Worm (Caenorhabditis elegans) whole organism, L3 larva: ENCODE measurements around the gene sru-19.
A peak's percentile ranks its signal among the peaks of the same experiment; 100 is the strongest.

ENCODE experiments used
- R02D3.7 ChIP-seq: fragments of 150-350 bp; optimal IDR thresholded peaks from 2 replicates; lab custom pipeline; 2014; ENCODE audit warnings: missing biosample characterization, missing genetic modification characterization
- ZK546.5 ChIP-seq: sonication (generic microtip); optimal IDR thresholded peaks from 2 replicates; lab custom pipeline; 2017; ENCODE audit warnings: missing biosample characterization, missing genetic modification characterization
- aly-2 ChIP-seq: fragments of 150-350 bp; optimal IDR thresholded peaks from 2 replicates; lab custom pipeline; 2014; ENCODE audit warnings: missing biosample characterization, missing genetic modification characterization
- daf-12 ChIP-seq: fragments of 150-350 bp; optimal IDR thresholded peaks from 2 replicates; lab custom pipeline; 2014; ENCODE audit warnings: missing biosample characterization, missing genetic modification reagents, missing genetic modification characterization
- egl-5 ChIP-seq: fragments of 150-350 bp; optimal IDR thresholded peaks from 2 replicates; lab custom pipeline; 2017; ENCODE audit warnings: missing biosample characterization, missing genetic modification reagents, missing genetic modification characterization, inconsistent platforms
- eor-1 ChIP-seq, 2 experiments: fragments of 150-350 bp; optimal IDR thresholded peaks; 2 replicates each; lab custom pipeline; 2014 to 2018; ENCODE audit warnings: missing biosample characterization in 2 of 2, missing genetic modification characterization in 2 of 2
- fkh-10 ChIP-seq: sonication (generic microtip); optimal IDR thresholded peaks from 2 replicates; lab custom pipeline; 2017; ENCODE audit warnings: missing biosample characterization, missing genetic modification reagents, missing genetic modification characterization
- fos-1 ChIP-seq: fragments of 150-350 bp; optimal IDR thresholded peaks from 2 replicates; lab custom pipeline; 2014; ENCODE audit warnings: missing biosample characterization, missing genetic modification characterization
- lin-15B ChIP-seq: fragments of 150-350 bp; optimal IDR thresholded peaks from 2 replicates; lab custom pipeline; 2014; ENCODE audit warnings: missing biosample characterization, missing genetic modification characterization
- mdl-1 ChIP-seq: fragments of 150-350 bp; optimal IDR thresholded peaks from 2 replicates; lab custom pipeline; 2014; ENCODE audit warnings: missing biosample characterization, missing genetic modification characterization
- mml-1 ChIP-seq: fragments of 150-350 bp; sonication (generic microtip); optimal IDR thresholded peaks from 3 replicates; lab custom pipeline; 2014; ENCODE audit warnings: missing biosample characterization, missing genetic modification characterization
- nhr-12 ChIP-seq: fragments of 150-350 bp; optimal IDR thresholded peaks from 2 replicates; lab custom pipeline; 2014; ENCODE audit warnings: missing biosample characterization, missing genetic modification characterization
- nhr-237 ChIP-seq: fragments of 150-350 bp; optimal IDR thresholded peaks from 2 replicates; lab custom pipeline; 2014; ENCODE audit warnings: missing biosample characterization, missing genetic modification characterization
- nhr-28 ChIP-seq: fragments of 150-350 bp; optimal IDR thresholded peaks from 2 replicates; lab custom pipeline; 2014; ENCODE audit warnings: missing biosample characterization, missing genetic modification characterization
- nhr-43 ChIP-seq: sonication (generic microtip); optimal IDR thresholded peaks from 2 replicates; lab custom pipeline; 2016; ENCODE audit warnings: mild to moderate bottlenecking, missing genetic modification characterization, missing compliant biosample characterization; ENCODE audit not compliant: poor library complexity, severe bottlenecking
- nhr-67 ChIP-seq: fragments of 150-350 bp; optimal IDR thresholded peaks from 2 replicates; lab custom pipeline; 2014; ENCODE audit warnings: missing biosample characterization, missing genetic modification characterization
- nhr-77 ChIP-seq: fragments of 150-350 bp; optimal IDR thresholded peaks from 2 replicates; lab custom pipeline; 2014; ENCODE audit warnings: missing biosample characterization, missing genetic modification characterization
- pha-4 ChIP-seq: fragments of 150-350 bp; optimal IDR thresholded peaks from 2 replicates; lab custom pipeline; 2014; ENCODE audit warnings: missing biosample characterization, missing genetic modification reagents, missing genetic modification characterization
- sea-2 ChIP-seq: fragments of 150-350 bp; sonication (generic microtip); optimal IDR thresholded peaks from 4 replicates; lab custom pipeline; 2014; ENCODE audit warnings: missing biosample characterization, missing genetic modification reagents, missing genetic modification characterization
- ztf-11 ChIP-seq: fragments of 150-350 bp; optimal IDR thresholded peaks from 2 replicates; lab custom pipeline; 2014; ENCODE audit warnings: missing biosample characterization, missing genetic modification characterization

The sru-19 gene

ce11 chrIV:12545393-12545792 lies 47.1 kb downstream of the sru-19 start:
- TF ChIP-seq pha-4 (tag; lab: Kevin White, UChicago) (peak; percentile 7), daf-12 (tag; lab: Kevin White, UChicago) (no peak)

ce11 chrIV:12545902-12546301 lies 47.6 kb downstream of the sru-19 start:
- TF ChIP-seq nhr-237 (no peak), ZK546.5 (tag; lab: Kevin White, UChicago) (no peak), daf-12 (tag; lab: Kevin White, UChicago) (no peak), lin-15B (no peak), mdl-1 (tag; lab: Kevin White, UChicago) (no peak), aly-2 (no peak), nhr-77 (no peak), fos-1 (no peak), nhr-67 (tag; lab: Kevin White, UChicago) (no peak), fkh-10 (GFP tag; lab: Kevin White, UChicago) (no peak), sea-2 (GFP tag; lab: Kevin White, UChicago) (no peak)

DNA sequence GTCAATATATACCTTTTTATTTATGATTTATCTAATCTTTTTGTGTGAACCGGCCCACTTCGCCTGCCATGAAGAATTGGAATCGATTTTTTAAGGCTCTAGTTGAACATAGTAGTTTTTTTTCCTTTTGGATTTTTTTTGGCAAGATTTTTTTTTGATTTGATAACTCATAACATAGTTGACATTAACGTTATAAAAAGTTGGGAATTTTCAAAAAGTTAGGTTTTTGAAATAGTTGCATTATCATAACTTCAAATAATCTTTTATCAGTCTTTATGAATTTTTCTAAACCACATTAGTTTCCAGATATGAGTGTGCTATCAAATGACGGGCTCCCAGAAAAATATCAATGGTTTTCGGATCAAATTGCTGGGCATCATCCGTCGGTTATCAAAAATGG lies 49.5 kb downstream of the sru-19 start, which contains the start of gene ipmk-1:
TSS of gene ipmk-1 (plus strand) at position 301 of the 400 bp plus-strand sequence.
- TF ChIP-seq nhr-28 = no peak
- TF ChIP-seq eor-1 (tag; optimal IDR thresholded peaks at IDR 0.05; lab: Kevin White, UChicago) = no peak
- no peak for TF ChIP-seq ztf-11
- TF ChIP-seq nhr-12 (tag; lab: Kevin White, UChicago) = no peak
- TF ChIP-seq nhr-67 (tag; lab: Kevin White, UChicago) = no peak
- TF ChIP-seq mdl-1 (tag; lab: Kevin White, UChicago) = no peak

ce11 chrIV:12549014-12549413 lies 50.7 kb downstream of the sru-19 start:
- TF ChIP-seq pha-4 (tag; lab: Kevin White, UChicago) (no peak), mml-1 (tag; lab: Kevin White, UChicago) (no peak), sea-2 (GFP tag; lab: Kevin White, UChicago) (no peak), R02D3.7 (no peak), egl-5 (tag; lab: Kevin White, UChicago) (no peak), nhr-43 (no peak), eor-1 (tag; optimal IDR thresholded peaks at IDR 0.05; lab: Kevin White, UChicago) (no peak), daf-12 (tag; lab: Kevin White, UChicago) (no peak)
- TF ChIP-seq, all 47 proteins: peak for 0
